Fruit fly (Drosophila melanogaster): ENCODE data around the gene GAA1.
A peak's percentile ranks its signal among the peaks of the same experiment; 100 is the strongest.

Gene GAA1

dm6 chrX:5895821-5896550 is 22.8 kb upstream of the GAA1 start (continued):
- TF ChIP-seq Ets96B (tag; optimal IDR thresholded peaks at IDR 0.05) (peak; percentile 99), CG8119 (GFP tag; IDR thresholded peaks at IDR 0.05) (peak; percentile 99), CG8632 (GFP tag; optimal IDR thresholded peaks at IDR 0.05) (peak; percentile 98), Eip78C (GFP tag) (peak; percentile 100), CG3032 (tag; optimal IDR thresholded peaks at IDR 0.05) (peak; percentile 99), CG3919 (GFP tag; optimal IDR thresholded peaks at IDR 0.05) (peak; percentile 99), CG6792 (GFP tag; optimal IDR thresholded peaks at IDR 0.05) (peak; percentile 99), CG1621 (tag; optimal IDR thresholded peaks at IDR 0.05) (peak; percentile 99), CG31627 (GFP tag; optimal IDR thresholded peaks at IDR 0.05) (peak; percentile 96), eg (GFP tag; IDR thresholded peaks at IDR 0.05) (peak; percentile 99), Eip93F (GFP tag; optimal IDR thresholded peaks at IDR 0.05) (peak; percentile 63), cyc (GFP tag; optimal IDR thresholded peaks at IDR 0.05) (peak; percentile 98), Blimp-1 (GFP tag; optimal IDR thresholded peaks at IDR 0.05) (peak; percentile 83), pdm3 (GFP tag; optimal IDR thresholded peaks at IDR 0.05) (peak; percentile 99), Lpt (GFP tag; optimal IDR thresholded peaks at IDR 0.05) (peak; percentile 99), CG9139 (GFP tag; optimal IDR thresholded peaks at IDR 0.05) (peak; percentile 99), CG6854 (GFP tag; optimal IDR thresholded peaks at IDR 0.05) (peak; percentile 95), OdsH (GFP tag; optimal IDR thresholded peaks at IDR 0.05) (peak; percentile 99), ss (GFP tag; optimal IDR thresholded peaks at IDR 0.05) (peak; percentile 99 to 100), CG4318 (GFP tag; optimal IDR thresholded peaks at IDR 0.05) (peak; percentile 98), dac (GFP tag; optimal IDR thresholded peaks at IDR 0.05) (peak; percentile 98), Hr39 (GFP tag; optimal IDR thresholded peaks at IDR 0.05) (peak; percentile 97), Ets21C (GFP tag; optimal IDR thresholded peaks at IDR 0.05) (peak; percentile 93), Sox15 (GFP tag; optimal IDR thresholded peaks at IDR 0.05) (peak; percentile 98), svp (GFP tag) (peak; percentile 99), CG10669 (GFP tag; optimal IDR thresholded peaks at IDR 0.05) (peak; percentile 99), CG6276 (GFP tag; optimal IDR thresholded peaks at IDR 0.05) (peak; percentile 98), Met (GFP tag; optimal IDR thresholded peaks at IDR 0.05) (peak; percentile 95), dsx (GFP tag; optimal IDR thresholded peaks at IDR 0.05; ENCODE audit: poor library complexity, severe bottlenecking) (peak; percentile 98), Eip75B (GFP tag; optimal IDR thresholded peaks at IDR 0.05) (peak; percentile 99), CG11762 (GFP tag; optimal IDR thresholded peaks at IDR 0.05; ENCODE audit: insufficient read depth) (peak; percentile 99), topi (GFP tag; optimal IDR thresholded peaks at IDR 0.05) (peak; percentile 97), Hr38 (GFP tag; optimal IDR thresholded peaks at IDR 0.05) (peak; percentile 95), esn (GFP tag; optimal IDR thresholded peaks at IDR 0.05) (peak; percentile 96)

- TF ChIP-seq salr (GFP tag; optimal IDR thresholded peaks at IDR 0.05) (peak in 1 of 2 experiments; percentile 9), acj6 (GFP tag; optimal IDR thresholded peaks at IDR 0.05) (peak; percentile 25), Hr4 (GFP tag; optimal IDR thresholded peaks at IDR 0.05) (peak; percentile 17), Smox (GFP tag; optimal IDR thresholded peaks at IDR 0.05) (no peak), Gug (GFP tag; IDR thresholded peaks at IDR 0.05) (no peak), CG31627 (GFP tag; optimal IDR thresholded peaks at IDR 0.05) (peak; percentile 23), Hr38 (GFP tag; optimal IDR thresholded peaks at IDR 0.05) (no peak), CG8119 (GFP tag; IDR thresholded peaks at IDR 0.05) (no peak), CG6276 (GFP tag; optimal IDR thresholded peaks at IDR 0.05) (peak; percentile 6), CG11294 (GFP tag; IDR thresholded peaks at IDR 0.05) (no peak), CG32006 (GFP tag; optimal IDR thresholded peaks at IDR 0.05) (peak; percentile 41), fd85E (GFP tag; optimal IDR thresholded peaks at IDR 0.05) (no peak), Sox14 (GFP tag; optimal IDR thresholded peaks at IDR 0.05) (peak; percentile 16), Eip93F (GFP tag; optimal IDR thresholded peaks at IDR 0.05) (no peak), svp (GFP tag) (peak; percentile 68), CG10631 (GFP tag; optimal IDR thresholded peaks at IDR 0.05) (peak; percentile 35), CG3919 (GFP tag; optimal IDR thresholded peaks at IDR 0.05) (peak; percentile 18), CG10669 (GFP tag; optimal IDR thresholded peaks at IDR 0.05) (peak; percentile 19), CG6854 (GFP tag; optimal IDR thresholded peaks at IDR 0.05) (no peak), Ets96B (tag; optimal IDR thresholded peaks at IDR 0.05) (peak; percentile 16), achi (GFP tag; optimal IDR thresholded peaks at IDR 0.05) (peak; percentile 4), CG11902 (GFP tag; optimal IDR thresholded peaks at IDR 0.05) (no peak), cyc (GFP tag; optimal IDR thresholded peaks at IDR 0.05) (peak; percentile 16), CG34406 (GFP tag; optimal IDR thresholded peaks at IDR 0.05) (peak; percentile 2)
Measured at dm6 chrX:5894529-5895487, 21.7 kb upstream of the GAA1 start.
